Worm (Caenorhabditis elegans): ENCODE measurements around the gene lgc-49.

Gene lgc-49

DNA sequence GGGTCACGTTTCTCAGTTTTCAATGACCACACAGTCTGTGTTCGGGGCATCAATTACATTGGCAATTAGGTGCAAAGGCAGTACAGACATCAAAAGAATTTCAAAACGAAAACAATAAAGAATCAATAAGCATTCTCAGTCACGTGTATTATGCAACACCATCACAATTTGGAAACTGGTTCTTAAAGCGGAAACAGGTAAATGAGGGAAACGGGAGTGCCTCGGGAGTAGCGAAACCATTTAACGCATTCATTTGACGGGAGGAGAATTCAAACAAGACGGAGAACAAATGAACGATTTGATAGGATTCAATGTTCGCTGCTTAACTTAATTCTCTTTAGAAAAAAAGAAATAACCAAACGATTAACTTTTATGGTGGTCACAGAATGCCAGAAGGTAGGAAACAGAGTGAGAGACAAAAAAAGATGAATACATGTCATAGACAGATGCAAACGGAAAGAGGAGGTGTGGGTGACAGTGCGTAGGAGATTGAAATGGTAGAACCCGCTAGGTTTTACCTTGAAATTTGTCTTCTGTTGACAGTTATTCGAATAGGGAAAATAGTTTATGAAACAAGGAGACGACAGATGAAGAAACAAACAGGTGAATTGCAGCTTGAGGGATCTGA, 5.7 kb downstream of the lgc-49 start (continued):
- TF ChIP-seq hlh-4 (tag; optimal IDR thresholded peaks at IDR 0.05) (no peak), ets-5 (GFP tag; IDR thresholded peaks at IDR 0.05) (no peak), lin-15B (tag; optimal IDR thresholded peaks at IDR 0.05) (no peak), nhr-28 (tag; optimal IDR thresholded peaks at IDR 0.05) (no peak), ceh-88 (GFP tag; IDR thresholded peaks at IDR 0.05) (no peak), ztf-11 (tag; optimal IDR thresholded peaks at IDR 0.05) (no peak), rnt-1 (tag; optimal IDR thresholded peaks at IDR 0.05) (no peak), xbp-1 (tag; optimal IDR thresholded peaks at IDR 0.05) (peak; percentile 16), blmp-1 (tag; optimal IDR thresholded peaks at IDR 0.05) (peak; percentile 79), ceh-63 (GFP tag; optimal IDR thresholded peaks at IDR 0.05) (no peak), ceh-90 (tag; optimal IDR thresholded peaks at IDR 0.05) (no peak), lin-14 (GFP tag; optimal IDR thresholded peaks at IDR 0.05) (peak; percentile 77), vab-15 (tag; optimal IDR thresholded peaks at IDR 0.05) (no peak), zag-1 (tag; optimal IDR thresholded peaks at IDR 0.05) (no peak), pag-3 (tag; optimal IDR thresholded peaks at IDR 0.05; ENCODE audit: borderline replicate concordance, insufficient read depth) (no peak), nhr-12 (tag; optimal IDR thresholded peaks at IDR 0.05) (no peak), unc-30 (tag; optimal IDR thresholded peaks at IDR 0.05) (no peak), nhr-85 (tag) (peak; percentile 97), nhr-47 (tag; optimal IDR thresholded peaks at IDR 0.05) (peak; percentile 9), mdl-1 (tag; optimal IDR thresholded peaks at IDR 0.05) (no peak), efl-1 (optimal IDR thresholded peaks at IDR 0.05) (no peak), efl-1 (GFP tag; optimal IDR thresholded peaks at IDR 0.05 in 1 of 2) (no peak), elt-2 (tag; optimal IDR thresholded peaks at IDR 0.05) (no peak), fos-1 (tag; optimal IDR thresholded peaks at IDR 0.05) (no peak), elt-3 (tag; optimal IDR thresholded peaks at IDR 0.05) (peak in 2 of 6 experiments; percentile 12 to 31), fkh-4 (tag; optimal IDR thresholded peaks at IDR 0.05; ENCODE audit: borderline replicate concordance) (no peak), nhr-20 (tag; optimal IDR thresholded peaks at IDR 0.05) (peak; percentile 55), lin-13 (GFP tag; optimal IDR thresholded peaks at IDR 0.05) (no peak), nhr-77 (tag; optimal IDR thresholded peaks at IDR 0.05) (no peak), C16A3.4 (tag; optimal IDR thresholded peaks at IDR 0.05) (peak; percentile 16), ama-1 (optimal IDR thresholded peaks at IDR 0.05) (no peak), jun-1 (tag; optimal IDR thresholded peaks at IDR 0.05) (no peak), hlh-17 (GFP tag; optimal IDR thresholded peaks at IDR 0.05; ENCODE audit: borderline replicate concordance) (no peak), nhr-90 (tag; optimal IDR thresholded peaks at IDR 0.05; ENCODE audit: poor library complexity) (no peak), fkh-8 (tag; optimal IDR thresholded peaks at IDR 0.05) (no peak), egl-27 (tag; optimal IDR thresholded peaks at IDR 0.05) (no peak), nhr-19 (GFP tag; conservative IDR thresholded peaks at IDR 0.05) (no peak)

DNA sequence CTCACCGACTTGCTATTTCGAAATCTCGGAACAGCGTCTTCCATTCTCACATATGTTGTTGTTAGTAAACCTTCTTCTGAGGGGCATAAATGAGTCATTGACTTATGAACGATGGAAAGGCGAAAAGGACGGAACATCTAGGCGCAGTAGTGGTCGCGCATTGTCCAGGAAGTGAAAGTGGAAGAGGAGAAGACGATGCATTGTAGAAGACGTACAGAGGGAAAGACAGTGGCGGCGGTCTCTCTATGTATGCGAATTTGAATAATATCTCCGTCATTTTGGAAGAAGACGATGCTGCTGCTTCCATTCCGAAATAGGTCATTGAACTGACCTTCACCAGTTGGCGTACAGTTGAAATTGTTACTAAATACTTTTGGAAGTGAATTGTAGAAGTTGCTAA, 7.0 kb downstream of the lgc-49 start:
- TF ChIP-seq ceh-82 (tag; optimal IDR thresholded peaks at IDR 0.05): peak in 1 of 3 experiments; percentile 8
- TF ChIP-seq blmp-1 (tag; optimal IDR thresholded peaks at IDR 0.05): peak; percentile 95
- TF ChIP-seq lsy-2 (tag; optimal IDR thresholded peaks at IDR 0.05): no peak
- TF ChIP-seq mep-1 (tag; optimal IDR thresholded peaks at IDR 0.05): peak; percentile 0

DNA sequence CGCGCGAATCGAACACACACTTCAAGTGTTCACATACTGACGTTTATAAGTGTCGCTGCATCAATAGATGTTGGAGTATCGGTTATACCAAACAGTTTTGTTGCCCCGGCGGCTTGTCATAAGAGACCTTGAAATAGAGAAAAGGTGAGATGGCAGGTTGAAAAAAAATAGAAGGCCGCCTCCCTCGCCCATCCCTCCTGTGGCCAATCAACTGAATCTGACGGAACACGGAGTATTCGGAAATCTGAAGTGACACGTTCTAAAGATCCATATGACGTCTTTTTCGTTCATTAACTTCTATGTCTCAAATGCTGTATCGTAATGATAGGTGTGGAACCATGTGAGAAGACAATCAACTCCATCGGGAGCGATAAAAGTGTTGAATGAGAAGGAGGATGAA, 8.4 kb downstream of the lgc-49 start:
- TF ChIP-seq nhr-85 (tag) (peak; percentile 69), mep-1 (tag; optimal IDR thresholded peaks at IDR 0.05) (peak; percentile 35), efl-1 (optimal IDR thresholded peaks at IDR 0.05) (no peak), efl-1 (GFP tag; optimal IDR thresholded peaks at IDR 0.05 in 1 of 2) (peak in 1 of 2 experiments; percentile 84), nhr-90 (tag; optimal IDR thresholded peaks at IDR 0.05; ENCODE audit: poor library complexity) (no peak), ceh-82 (tag; optimal IDR thresholded peaks at IDR 0.05) (peak in 1 of 3 experiments; percentile 2), efl-3 (GFP tag; optimal IDR thresholded peaks at IDR 0.05) (no peak), nhr-19 (GFP tag; conservative IDR thresholded peaks at IDR 0.05) (no peak), lin-14 (GFP tag; optimal IDR thresholded peaks at IDR 0.05) (peak; percentile 57)

All from whole organism, L1 larva.